Fruit fly (Drosophila melanogaster) whole organism, prepupa: ENCODE data around the gene CG12439.
A peak's percentile ranks its signal among the peaks of the same experiment; 100 is the strongest.

Source experiments
- CG10631 ChIP-seq: fragments of 200-800 bp; sonication (Bioruptor generic); optimal IDR thresholded peaks from 2 replicates; lab custom pipeline; 2016; ENCODE audit warnings: missing biosample characterization, missing genetic modification characterization
- CG11294 ChIP-seq: fragments of 200-800 bp; sonication (Bioruptor generic); IDR thresholded peaks from 2 replicates; pipeline ENCODE4 v1.3.6; 2022; ENCODE audit warnings: missing biosample characterization, missing genetic modification characterization
- CG15336 ChIP-seq: fragments of 200-800 bp; sonication (Bioruptor generic); IDR thresholded peaks from 2 replicates; pipeline ENCODE4 v1.3.6; 2022; ENCODE audit warnings: missing biosample characterization, missing genetic modification characterization
- CG16779 ChIP-seq: fragments of 200-800 bp; sonication (Bioruptor generic); optimal IDR thresholded peaks from 3 replicates; lab custom pipeline; 2017; ENCODE audit warnings: missing biosample characterization, mild to moderate bottlenecking, missing genetic modification characterization
- CG3032 ChIP-seq: fragments of 200-800 bp; optimal IDR thresholded peaks from 2 replicates; lab custom pipeline; 2019; ENCODE audit warnings: missing biosample characterization, mild to moderate bottlenecking, missing genetic modification characterization, moderate library complexity
- CG34406 ChIP-seq: fragments of 200-800 bp; sonication (Bioruptor generic); optimal IDR thresholded peaks from 3 replicates; lab custom pipeline; 2016; ENCODE audit warnings: missing biosample characterization, missing genetic modification characterization
- CG3919 ChIP-seq: fragments of 200-800 bp; sonication (Bioruptor generic); optimal IDR thresholded peaks from 3 replicates; lab custom pipeline; 2016; ENCODE audit warnings: missing biosample characterization, missing genetic modification characterization
- CG4318 ChIP-seq: fragments of 200-800 bp; sonication (Bioruptor generic); optimal IDR thresholded peaks from 3 replicates; lab custom pipeline; 2017; ENCODE audit warnings: missing biosample characterization, mild to moderate bottlenecking, missing genetic modification characterization
- CG6163 ChIP-seq: fragments of 200-800 bp; sonication (Bioruptor generic); IDR thresholded peaks from 3 replicates; pipeline ENCODE4 v1.3.6; 2022; ENCODE audit warnings: missing biosample characterization, missing genetic modification characterization
- CG6808 ChIP-seq: fragments of 200-800 bp; sonication (Bioruptor generic); optimal IDR thresholded peaks from 3 replicates; lab custom pipeline; 2017; ENCODE audit warnings: missing biosample characterization, missing genetic modification characterization, mild to moderate bottlenecking, moderate library complexity, missing genetic modification reagents
- CG7368 ChIP-seq: fragments of 200-800 bp; sonication (Bioruptor generic); optimal IDR thresholded peaks from 3 replicates; lab custom pipeline; 2016; ENCODE audit warnings: missing biosample characterization, missing genetic modification characterization
- CG8119 ChIP-seq: fragments of 200-800 bp; sonication (Bioruptor generic); IDR thresholded peaks from 3 replicates; pipeline ENCODE4 v1.3.6; 2022; ENCODE audit warnings: missing biosample characterization, missing genetic modification characterization
- CG8319 ChIP-seq: fragments of 200-800 bp; sonication (Bioruptor generic); optimal IDR thresholded peaks from 3 replicates; lab custom pipeline; 2016; ENCODE audit warnings: missing biosample characterization, missing genetic modification characterization
- CG8632 ChIP-seq: fragments of 200-800 bp; sonication (Bioruptor generic); optimal IDR thresholded peaks from 3 replicates; lab custom pipeline; 2016; ENCODE audit warnings: missing biosample characterization, missing genetic modification characterization
- Eip75B ChIP-seq: fragments of 200-800 bp; sonication (Bioruptor generic); optimal IDR thresholded peaks from 3 replicates; lab custom pipeline; 2016; ENCODE audit warnings: missing biosample characterization, missing genetic modification characterization
- Eip78C ChIP-seq: fragments of 200-800 bp; sonication (Bioruptor generic); peaks from one replicate; lab custom pipeline; 2016; ENCODE audit warnings: missing biosample characterization, missing genetic modification characterization
- Eip93F ChIP-seq: fragments of 200-800 bp; sonication (Bioruptor generic); optimal IDR thresholded peaks from 2 replicates; lab custom pipeline; 2016; ENCODE audit warnings: missing biosample characterization, mild to moderate bottlenecking, missing genetic modification characterization
- Ets21C ChIP-seq: fragments of 200-800 bp; sonication (Bioruptor generic); optimal IDR thresholded peaks from 3 replicates; lab custom pipeline; 2016; ENCODE audit warnings: missing biosample characterization, missing genetic modification characterization
- Ets96B ChIP-seq: fragments of 200-800 bp; optimal IDR thresholded peaks from 2 replicates; lab custom pipeline; 2019; ENCODE audit warnings: missing biosample characterization, mild to moderate bottlenecking, missing genetic modification characterization, moderate library complexity
- Gug ChIP-seq: fragments of 200-800 bp; sonication (Bioruptor generic); IDR thresholded peaks from 2 replicates; pipeline ENCODE4 v1.3.6; 2022; ENCODE audit warnings: missing biosample characterization, missing genetic modification characterization
- Hr39 ChIP-seq: fragments of 200-800 bp; sonication (Bioruptor generic); optimal IDR thresholded peaks from 2 replicates; lab custom pipeline; 2016; ENCODE audit warnings: missing biosample characterization, missing genetic modification characterization
- Hr4 ChIP-seq: fragments of 200-800 bp; sonication (Bioruptor generic); optimal IDR thresholded peaks from 3 replicates; lab custom pipeline; 2016; ENCODE audit warnings: missing biosample characterization, missing genetic modification characterization
- Lpt ChIP-seq: fragments of 200-800 bp; sonication (Bioruptor generic); optimal IDR thresholded peaks from 3 replicates; lab custom pipeline; 2016; ENCODE audit warnings: missing biosample characterization, missing genetic modification characterization
- OdsH ChIP-seq: fragments of 200-800 bp; sonication (Bioruptor generic); optimal IDR thresholded peaks from 3 replicates; lab custom pipeline; 2016; ENCODE audit warnings: missing biosample characterization, missing genetic modification characterization
- Smox ChIP-seq: fragments of 200-800 bp; sonication (Bioruptor generic); optimal IDR thresholded peaks from 3 replicates; lab custom pipeline; 2016; ENCODE audit warnings: missing biosample characterization, missing genetic modification characterization
- Sox14 ChIP-seq: fragments of 200-800 bp; sonication (Bioruptor generic); optimal IDR thresholded peaks from 3 replicates; lab custom pipeline; 2016; ENCODE audit warnings: missing biosample characterization, missing genetic modification characterization
- acj6 ChIP-seq: fragments of 200-800 bp; sonication (Bioruptor generic); optimal IDR thresholded peaks from 3 replicates; lab custom pipeline; 2016; ENCODE audit warnings: missing biosample characterization, missing genetic modification characterization
- dac ChIP-seq: fragments of 200-800 bp; sonication (Bioruptor generic); optimal IDR thresholded peaks from 2 replicates; lab custom pipeline; 2017; ENCODE audit warnings: missing biosample characterization, mild to moderate bottlenecking, missing genetic modification characterization
- dsx ChIP-seq: fragments of 200-800 bp; optimal IDR thresholded peaks from 3 replicates; lab custom pipeline; 2019; ENCODE audit warnings: missing biosample characterization, mild to moderate bottlenecking, missing genetic modification characterization, moderate library complexity; ENCODE audit not compliant: poor library complexity, severe bottlenecking
- eg ChIP-seq: fragments of 200-800 bp; sonication (Bioruptor generic); IDR thresholded peaks from 3 replicates; pipeline ENCODE4 v1.3.6; 2022; ENCODE audit warnings: missing biosample characterization, missing genetic modification characterization
- esn ChIP-seq: fragments of 200-800 bp; sonication (Bioruptor generic); optimal IDR thresholded peaks from 2 replicates; lab custom pipeline; 2016; ENCODE audit warnings: missing biosample characterization, mild to moderate bottlenecking, missing genetic modification characterization, moderate library complexity
- fd85E ChIP-seq: fragments of 200-800 bp; sonication (Bioruptor generic); optimal IDR thresholded peaks from 3 replicates; lab custom pipeline; 2016; ENCODE audit warnings: missing biosample characterization, missing genetic modification characterization
- fkh ChIP-seq: fragments of 200-800 bp; sonication (Bioruptor generic); optimal IDR thresholded peaks from 3 replicates; lab custom pipeline; 2017; ENCODE audit warnings: missing biosample characterization, mild to moderate bottlenecking, missing genetic modification characterization, moderate library complexity
- lz ChIP-seq: fragments of 200-800 bp; sonication (Bioruptor generic); optimal IDR thresholded peaks from 3 replicates; lab custom pipeline; 2016; ENCODE audit warnings: missing biosample characterization, missing genetic modification characterization
- pdm3 ChIP-seq: fragments of 200-800 bp; sonication (Bioruptor generic); optimal IDR thresholded peaks from 3 replicates; lab custom pipeline; 2016; ENCODE audit warnings: missing biosample characterization, missing genetic modification characterization
- salr ChIP-seq, 2 experiments: fragments of 200-800 bp; sonication (Bioruptor generic); optimal IDR thresholded peaks; 3 replicates each; lab custom pipeline; 2016 to 2018; ENCODE audit warnings: missing biosample characterization in 2 of 2, missing genetic modification characterization in 2 of 2, mild to moderate bottlenecking in 1 of 2
- spab ChIP-seq: fragments of 200-800 bp; sonication (Bioruptor generic); optimal IDR thresholded peaks from 2 replicates; lab custom pipeline; 2017; ENCODE audit warnings: missing biosample characterization, mild to moderate bottlenecking, missing genetic modification characterization, missing genetic modification reagents
- ss ChIP-seq, 2 experiments: fragments of 200-800 bp; sonication (Bioruptor generic); optimal IDR thresholded peaks; 2 replicates in 1 of 2; 3 replicates in 1 of 2; lab custom pipeline; 2017 to 2018; ENCODE audit warnings: mild to moderate bottlenecking in 2 of 2, missing biosample characterization in 2 of 2, missing genetic modification characterization in 2 of 2, moderate library complexity in 1 of 2
- vri ChIP-seq: fragments of 200-800 bp; sonication (Bioruptor generic); optimal IDR thresholded peaks from 3 replicates; lab custom pipeline; 2016; ENCODE audit warnings: missing biosample characterization, mild to moderate bottlenecking, missing genetic modification characterization

The CG12439 gene

dm6 chr2L:9082750-9083149 is 5.8 kb downstream of the CG12439 start:
- no peak for TF ChIP-seq CG10631 (GFP tag; lab: Kevin White, UChicago)
- no peak for TF ChIP-seq salr (GFP tag; optimal IDR thresholded peaks at IDR 0.05; lab: Kevin White, UChicago)
- TF ChIP-seq Sox14 (GFP tag; lab: Kevin White, UChicago) = no peak
- TF ChIP-seq Hr39 = no peak
- TF ChIP-seq, all 60 proteins: peak for 0

DNA sequence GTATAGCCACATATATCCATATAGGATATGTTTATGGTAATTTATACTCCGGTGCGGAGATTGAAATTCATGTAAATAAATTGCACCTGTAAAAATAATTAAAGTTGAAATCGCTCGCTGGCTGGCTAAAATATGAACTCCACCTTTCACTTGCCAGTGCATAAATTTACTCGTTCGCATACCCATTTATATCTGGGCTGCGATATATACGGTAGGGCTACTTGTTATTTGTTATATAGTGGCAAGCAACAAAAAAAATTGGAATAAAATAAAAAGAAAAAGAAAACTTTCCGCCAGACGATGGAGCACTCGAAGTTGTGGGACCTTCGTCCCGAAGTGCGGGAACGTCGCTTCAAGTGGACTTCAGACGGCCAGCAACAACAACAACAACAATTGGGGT is 6.9 kb downstream of the CG12439 start, which contains the start of gene Toll-4:
Toll-4 (plus strand) TSS at position 301 of the 400 bp plus-strand sequence.
- TF ChIP-seq CG34406 (GFP tag; lab: Kevin White, UChicago) (no peak), ss (GFP tag; optimal IDR thresholded peaks at IDR 0.05; lab: Kevin White, UChicago) (no peak), pdm3 (GFP tag; lab: Kevin White, UChicago) (no peak), CG6808 (GFP tag; lab: Kevin White, UChicago) (no peak), Eip78C (GFP tag; lab: Kevin White, UChicago) (no peak), CG8632 (GFP tag; lab: Kevin White, UChicago) (no peak), CG7368 (GFP tag; lab: Kevin White, UChicago) (no peak), CG16779 (tag; lab: Kevin White, UChicago) (no peak), esn (GFP tag; lab: Kevin White, UChicago) (no peak), spab (GFP tag; lab: Kevin White, UChicago) (no peak), CG8119 (GFP tag; lab: Robert Waterston, UW) (no peak), fd85E (GFP tag; lab: Kevin White, UChicago) (no peak)

DNA sequence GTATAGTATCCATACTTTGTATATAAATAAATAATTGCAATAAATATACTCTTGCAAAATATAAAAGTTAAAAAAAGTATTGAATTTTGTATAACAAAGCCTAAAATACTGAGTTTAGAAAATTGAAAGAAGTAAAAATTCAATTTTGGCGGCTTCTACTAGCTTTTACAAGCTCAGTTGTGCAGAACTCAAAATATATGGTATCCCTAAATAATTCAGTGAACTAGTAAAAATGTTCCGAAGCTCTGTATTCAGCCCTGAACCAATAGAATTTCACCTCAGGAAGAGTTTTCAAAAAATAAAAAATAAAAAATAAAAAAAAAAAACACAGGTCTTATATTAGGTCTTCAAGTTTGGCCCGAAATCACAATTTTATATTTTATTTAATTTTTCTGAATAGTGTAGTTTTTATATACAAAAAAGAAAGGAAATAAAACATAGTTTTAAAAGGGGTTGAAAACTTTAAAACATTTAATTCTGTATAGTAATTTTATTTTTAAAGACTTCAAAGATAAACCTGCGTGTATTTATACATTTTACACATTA is 12.7 kb downstream of the CG12439 start:
- TF ChIP-seq Hr4 (GFP tag; lab: Kevin White, UChicago) (no peak), CG8119 (GFP tag; lab: Robert Waterston, UW) (no peak), dac (no peak), eg (GFP tag; lab: Robert Waterston, UW) (peak; percentile 70; the same call in 1 of the 3 replicates)
- TF ChIP-seq, all 60 proteins: peak for 1

DNA sequence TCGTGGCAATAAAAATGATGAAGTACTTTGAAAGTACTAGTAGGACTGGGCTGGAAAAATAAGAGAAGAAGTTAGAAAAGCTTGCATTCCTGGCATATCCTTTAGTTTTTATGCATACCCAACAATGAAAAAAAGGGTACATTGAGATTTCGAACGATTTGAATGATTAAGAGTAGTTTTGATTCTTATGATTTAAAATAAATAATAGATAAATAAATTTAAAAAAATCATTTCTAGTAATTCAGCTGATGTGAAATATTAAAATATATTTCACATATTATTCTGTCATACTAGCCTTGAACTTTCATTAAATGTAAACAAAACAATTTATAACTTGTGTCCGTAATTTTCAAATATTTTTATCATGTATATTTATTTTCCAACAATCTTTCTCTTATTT is 20.3 kb downstream of the CG12439 start, which contains the start of gene CG31609:
CG31609 (plus strand) TSS at position 301 of the 400 bp plus-strand sequence.
- TF ChIP-seq pdm3 (GFP tag; lab: Kevin White, UChicago) = no peak
- no peak for TF ChIP-seq CG11294
- no peak for TF ChIP-seq Hr39
- no peak for TF ChIP-seq Ets96B
- no peak for TF ChIP-seq dsx (GFP tag; lab: Kevin White, UChicago)
- TF ChIP-seq CG8319 = no peak
- no peak for TF ChIP-seq acj6 (GFP tag; lab: Kevin White, UChicago)
- TF ChIP-seq CG3032 = no peak
- TF ChIP-seq OdsH (GFP tag; lab: Kevin White, UChicago) = no peak
- no peak for TF ChIP-seq CG34406 (GFP tag; lab: Kevin White, UChicago)
- no peak for TF ChIP-seq Gug (GFP tag; lab: Robert Waterston, UW)
- no peak for TF ChIP-seq CG4318 (GFP tag; lab: Kevin White, UChicago)
- no peak for TF ChIP-seq CG3919 (GFP tag; lab: Kevin White, UChicago)
- no peak for TF ChIP-seq Smox (GFP tag; lab: Kevin White, UChicago)
- TF ChIP-seq Lpt (GFP tag; lab: Kevin White, UChicago) = no peak
- no peak for TF ChIP-seq CG15336 (GFP tag; lab: Robert Waterston, UW)
- no peak for TF ChIP-seq Ets21C (GFP tag; lab: Kevin White, UChicago)
- no peak for TF ChIP-seq ss (GFP tag; optimal IDR thresholded peaks at IDR 0.05; lab: Kevin White, UChicago)

DNA sequence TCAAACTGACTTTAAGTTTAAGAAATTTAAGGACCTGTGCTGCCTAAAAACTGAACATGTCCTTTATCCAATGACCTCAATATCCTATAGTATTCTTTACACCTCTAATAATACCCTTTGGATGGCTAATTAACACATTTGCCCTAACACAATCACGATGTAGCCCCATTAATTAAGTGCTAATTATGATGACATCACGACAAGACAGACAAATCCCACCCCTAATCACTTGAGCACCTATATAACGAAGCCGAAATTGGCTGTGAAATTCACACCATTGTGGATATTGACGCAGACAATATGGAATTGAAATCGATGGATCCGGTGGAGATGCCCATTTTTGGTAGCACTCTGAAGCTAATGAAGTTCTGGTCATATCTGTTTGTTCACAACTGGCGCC is 34.6 kb downstream of the CG12439 start, which contains the start of gene Or30a:
Or30a (plus strand) TSS at position 301 of the 400 bp plus-strand sequence.
- no peak for TF ChIP-seq Smox (GFP tag; lab: Kevin White, UChicago)
- TF ChIP-seq fkh (GFP tag; lab: Kevin White, UChicago) = no peak
- no peak for TF ChIP-seq ss (GFP tag; optimal IDR thresholded peaks at IDR 0.05; lab: Kevin White, UChicago)
- TF ChIP-seq OdsH (GFP tag; lab: Kevin White, UChicago) = no peak
- no peak for TF ChIP-seq Eip75B (GFP tag; lab: Kevin White, UChicago)
- TF ChIP-seq CG8319 = no peak
- TF ChIP-seq vri (GFP tag; lab: Kevin White, UChicago) = no peak
- TF ChIP-seq Ets21C (GFP tag; lab: Kevin White, UChicago) = no peak
- no peak for TF ChIP-seq CG11294
- no peak for TF ChIP-seq pdm3 (GFP tag; lab: Kevin White, UChicago)
- TF ChIP-seq lz (GFP tag; lab: Kevin White, UChicago) = no peak
- no peak for TF ChIP-seq Eip93F (GFP tag; lab: Kevin White, UChicago)
- no peak for TF ChIP-seq CG6163
- no peak for TF ChIP-seq Eip78C (GFP tag; lab: Kevin White, UChicago)
